Fruit fly (Drosophila melanogaster) whole organism, adult: Measurements from ENCODE around the gene DopEcR.
A peak's percentile ranks its signal among the peaks of the same experiment; 100 is the strongest.

Experiments
- CG11617 ChIP-seq: fragments of 200-800 bp; sonication (Bioruptor generic); optimal IDR thresholded peaks from 2 replicates; lab custom pipeline; 2017; ENCODE audit warnings: mild to moderate bottlenecking, missing biosample characterization, missing genetic modification reagents, missing genetic modification characterization
- CG12768 ChIP-seq: fragments of 200-800 bp; sonication (Bioruptor generic); optimal IDR thresholded peaks from 2 replicates; lab custom pipeline; 2017; ENCODE audit warnings: missing biosample characterization, missing genetic modification characterization, mild to moderate bottlenecking, moderate library complexity, missing genetic modification reagents
- CG14711 ChIP-seq: fragments of 200-800 bp; sonication (Bioruptor generic); optimal IDR thresholded peaks from 2 replicates; lab custom pipeline; 2018; ENCODE audit warnings: missing biosample characterization, mild to moderate bottlenecking, missing genetic modification characterization, moderate library complexity
- CG1620 ChIP-seq: fragments of 200-800 bp; sonication (Bioruptor generic); optimal IDR thresholded peaks from 2 replicates; lab custom pipeline; 2016; ENCODE audit warnings: missing biosample characterization, missing genetic modification characterization
- CG33017 ChIP-seq: fragments of 200-800 bp; sonication (Bioruptor generic); optimal IDR thresholded peaks from 2 replicates; lab custom pipeline; 2018; ENCODE audit warnings: missing biosample characterization, mild to moderate bottlenecking, missing genetic modification characterization, moderate library complexity
- CG5204 ChIP-seq: fragments of 200-800 bp; sonication (Bioruptor generic); optimal IDR thresholded peaks from 2 replicates; lab custom pipeline; 2016; ENCODE audit warnings: missing biosample characterization, missing genetic modification characterization
- CG7045 ChIP-seq: fragments of 200-800 bp; sonication (Bioruptor generic); optimal IDR thresholded peaks from 2 replicates; lab custom pipeline; 2017; ENCODE audit warnings: missing biosample characterization, mild to moderate bottlenecking, missing genetic modification characterization
- CG7101 ChIP-seq: fragments of 200-800 bp; sonication (Bioruptor generic); optimal IDR thresholded peaks from 2 replicates; lab custom pipeline; 2018; ENCODE audit warnings: missing biosample characterization, mild to moderate bottlenecking, missing genetic modification characterization, moderate library complexity
- Clk ChIP-seq: fragments of 200-800 bp; sonication (Bioruptor generic); optimal IDR thresholded peaks from 2 replicates; lab custom pipeline; 2017; ENCODE audit warnings: missing biosample characterization, missing genetic modification characterization
- Crg-1 ChIP-seq: fragments of 200-800 bp; sonication (Bioruptor generic); optimal IDR thresholded peaks from 2 replicates; lab custom pipeline; 2016; ENCODE audit warnings: missing biosample characterization, missing genetic modification characterization
- Hr96 ChIP-seq: fragments of 200-800 bp; sonication (Bioruptor generic); optimal IDR thresholded peaks from 2 replicates; lab custom pipeline; 2016; ENCODE audit warnings: missing biosample characterization, missing genetic modification characterization
- Mnt ChIP-seq: fragments of 200-800 bp; sonication (Bioruptor generic); optimal IDR thresholded peaks from 2 replicates; lab custom pipeline; 2016; ENCODE audit warnings: missing biosample characterization, mild to moderate bottlenecking, missing genetic modification characterization
- bab1 ChIP-seq: fragments of 200-800 bp; sonication (Bioruptor generic); optimal IDR thresholded peaks from 3 replicates; lab custom pipeline; 2019; ENCODE audit warnings: missing biosample characterization, mild to moderate bottlenecking, missing genetic modification characterization, moderate library complexity
- cic ChIP-seq: fragments of 200-800 bp; sonication (Bioruptor generic); optimal IDR thresholded peaks from 2 replicates; lab custom pipeline; 2017; ENCODE audit warnings: missing biosample characterization, mild to moderate bottlenecking, missing genetic modification characterization, moderate library complexity
- cnc ChIP-seq, 2 experiments: fragments of >200 bp; optimal IDR thresholded peaks; 2 replicates each; lab custom pipeline; 2017
- kay ChIP-seq: fragments of 200-800 bp; sonication (Bioruptor generic); peaks from one replicate; lab custom pipeline; 2016; ENCODE audit warnings: missing biosample characterization, missing genetic modification characterization, borderline replicate concordance
- ovo ChIP-seq: fragments of 200-800 bp; sonication (Bioruptor generic); optimal IDR thresholded peaks from 2 replicates; lab custom pipeline; 2016; ENCODE audit warnings: missing biosample characterization, missing genetic modification characterization
- pad ChIP-seq: fragments of 200-800 bp; sonication (Bioruptor generic); optimal IDR thresholded peaks from 3 replicates; lab custom pipeline; 2017; ENCODE audit warnings: missing biosample characterization, missing genetic modification characterization, mild to moderate bottlenecking, moderate library complexity, missing genetic modification reagents
- tj ChIP-seq: fragments of 200-800 bp; sonication (Bioruptor generic); optimal IDR thresholded peaks from 3 replicates; lab custom pipeline; 2017; ENCODE audit warnings: missing biosample characterization, mild to moderate bottlenecking, missing genetic modification characterization, moderate library complexity
- toe ChIP-seq: fragments of 200-800 bp; sonication (Bioruptor generic); optimal IDR thresholded peaks from 2 replicates; lab custom pipeline; 2016; ENCODE audit warnings: missing biosample characterization, missing genetic modification characterization

DopEcR gene

dm6 chr3L:4403180-4403769 lies 23.1 kb upstream of the DopEcR start, which contains the start of gene Syx17:
Syx17 (plus strand) TSS chr3L:4403487.
- TF ChIP-seq CG7045 (GFP tag; lab: Kevin White, UChicago) (no peak), CG11617 (GFP tag; lab: Kevin White, UChicago) (no peak), cnc (optimal IDR thresholded peaks at IDR 0.05; lab: Kevin White, UChicago) (no peak), CG7101 (tag; lab: Kevin White, UChicago) (peak; percentile 30), cic (no peak), CG12768 (GFP tag; lab: Kevin White, UChicago) (no peak), CG14711 (tag; lab: Kevin White, UChicago) (no peak), Hr96 (peak; percentile 42), Clk (peak; percentile 9), pad (GFP tag; lab: Kevin White, UChicago) (peak; percentile 10), Mnt (GFP tag; lab: Kevin White, UChicago) (peak; percentile 8), ovo (GFP tag; lab: Kevin White, UChicago) (no peak), CG33017 (tag; lab: Kevin White, UChicago) (peak; percentile 24), CG5204 (GFP tag; lab: Kevin White, UChicago) (no peak), toe (GFP tag; lab: Kevin White, UChicago) (peak; percentile 70), kay (GFP tag; lab: Kevin White, UChicago) (no peak), bab1 (GFP tag; lab: Kevin White, UChicago) (peak; percentile 54), CG1620 (GFP tag; lab: Kevin White, UChicago) (peak; percentile 43), tj (GFP tag; lab: Kevin White, UChicago) (no peak)

dm6 chr3L:4401241-4401640 lies 21.1 kb upstream of the DopEcR start:
- TF ChIP-seq CG14711 (tag; lab: Kevin White, UChicago) (no peak), CG7045 (GFP tag; lab: Kevin White, UChicago) (no peak), CG12768 (GFP tag; lab: Kevin White, UChicago) (no peak), Crg-1 (GFP tag; lab: Kevin White, UChicago) (no peak), Mnt (GFP tag; lab: Kevin White, UChicago) (no peak)

dm6 chr3L:4399905-4400304 lies 19.7 kb upstream of the DopEcR start:
- TF ChIP-seq cic (no peak), cnc (optimal IDR thresholded peaks at IDR 0.05; lab: Kevin White, UChicago) (no peak), toe (GFP tag; lab: Kevin White, UChicago) (no peak)

- TF ChIP-seq Clk (no peak), CG12768 (GFP tag; lab: Kevin White, UChicago) (no peak), CG7101 (tag; lab: Kevin White, UChicago) (no peak), CG5204 (GFP tag; lab: Kevin White, UChicago) (no peak), kay (GFP tag; lab: Kevin White, UChicago) (no peak), CG1620 (GFP tag; lab: Kevin White, UChicago) (no peak), CG7045 (GFP tag; lab: Kevin White, UChicago) (no peak)
These were observed 17.7 kb upstream of the DopEcR start for dm6 chr3L:4397874-4398273.

dm6 chr3L:4397137-4397536 lies 16.9 kb upstream of the DopEcR start:
- TF ChIP-seq kay (GFP tag; lab: Kevin White, UChicago) (no peak), CG5204 (GFP tag; lab: Kevin White, UChicago) (no peak), pad (GFP tag; lab: Kevin White, UChicago) (no peak), CG12768 (GFP tag; lab: Kevin White, UChicago) (no peak), CG11617 (GFP tag; lab: Kevin White, UChicago) (no peak), Crg-1 (GFP tag; lab: Kevin White, UChicago) (no peak), cic (no peak), cnc (optimal IDR thresholded peaks at IDR 0.05; lab: Kevin White, UChicago) (no peak), tj (GFP tag; lab: Kevin White, UChicago) (no peak), CG14711 (tag; lab: Kevin White, UChicago) (no peak), Hr96 (no peak), toe (GFP tag; lab: Kevin White, UChicago) (no peak), Mnt (GFP tag; lab: Kevin White, UChicago) (no peak), bab1 (GFP tag; lab: Kevin White, UChicago) (no peak), CG33017 (tag; lab: Kevin White, UChicago) (no peak)

dm6 chr3L:4396372-4396771 lies 16.2 kb upstream of the DopEcR start:
- TF ChIP-seq kay (GFP tag; lab: Kevin White, UChicago) (no peak), CG5204 (GFP tag; lab: Kevin White, UChicago) (no peak)

dm6 chr3L:4395501-4396073 lies 15.4 kb upstream of the DopEcR start:
- TF ChIP-seq Hr96: no peak
- no peak for TF ChIP-seq CG5204 (GFP tag; lab: Kevin White, UChicago)
- TF ChIP-seq toe (GFP tag; lab: Kevin White, UChicago): no peak
- TF ChIP-seq ovo (GFP tag; lab: Kevin White, UChicago): no peak
- TF ChIP-seq CG11617 (GFP tag; lab: Kevin White, UChicago): no peak
- TF ChIP-seq tj (GFP tag; lab: Kevin White, UChicago): no peak
- no peak for TF ChIP-seq kay (GFP tag; lab: Kevin White, UChicago)
- TF ChIP-seq bab1 (GFP tag; lab: Kevin White, UChicago): no peak
- no peak for TF ChIP-seq Crg-1 (GFP tag; lab: Kevin White, UChicago)
- TF ChIP-seq Clk: no peak
- no peak for TF ChIP-seq CG12768 (GFP tag; lab: Kevin White, UChicago)
- no peak for TF ChIP-seq pad (GFP tag; lab: Kevin White, UChicago)
- no peak for TF ChIP-seq CG1620 (GFP tag; lab: Kevin White, UChicago)
